Worm (Caenorhabditis elegans): ENCODE data around the gene sup-9.
A peak's percentile ranks its signal among the peaks of the same experiment; 100 is the strongest.

Gene sup-9

ce11 chrII:2736156-2736728 is 49.4 kb upstream of the sup-9 start, which contains the start of gene T05A8.8 (continued):
- TF ChIP-seq pha-4 (GFP tag; IDR thresholded peaks at IDR 0.05) (no peak), pha-4 (tag; optimal IDR thresholded peaks at IDR 0.05) (no peak), dmd-9 (GFP tag; IDR thresholded peaks at IDR 0.05) (no peak), ces-1 (GFP tag; optimal IDR thresholded peaks at IDR 0.05) (no peak), F44E2.7 (GFP tag; IDR thresholded peaks at IDR 0.05) (no peak), mdt-29 (GFP tag; IDR thresholded peaks at IDR 0.05) (no peak), jun-1 (tag; optimal IDR thresholded peaks at IDR 0.05) (no peak), ztf-7 (tag; optimal IDR thresholded peaks at IDR 0.05) (no peak), mes-2 (tag; optimal IDR thresholded peaks at IDR 0.05; ENCODE audit: poor library complexity, severe bottlenecking) (no peak), hlh-11 (tag; optimal IDR thresholded peaks at IDR 0.05) (no peak), T20F7.1 (GFP tag; optimal IDR thresholded peaks at IDR 0.05) (no peak), egl-27 (tag; optimal IDR thresholded peaks at IDR 0.05) (no peak), ZK546.5 (tag; optimal IDR thresholded peaks at IDR 0.05) (no peak), lim-7 (GFP tag; IDR thresholded peaks at IDR 0.05) (0 out of 2 replicates have a peak, but pooled peaks have one; percentile 48), dmd-8 (GFP tag; IDR thresholded peaks at IDR 0.05) (0 out of 2 replicates have a peak, but pooled peaks have one; percentile 5), R02D3.7 (tag; optimal IDR thresholded peaks at IDR 0.05) (no peak), saeg-2 (GFP tag; IDR thresholded peaks at IDR 0.05) (no peak)

- TF ChIP-seq gei-8 (GFP tag; optimal IDR thresholded peaks at IDR 0.05) (no peak), nhr-28 (tag; optimal IDR thresholded peaks at IDR 0.05) (no peak), daf-8 (GFP tag; IDR thresholded peaks at IDR 0.05) (no peak), D1046.2 (GFP tag; IDR thresholded peaks at IDR 0.05) (0 out of 2 replicates have a peak, but pooled peaks have one; percentile 19), Y48G9A.11 (GFP tag; IDR thresholded peaks at IDR 0.05) (peak; percentile 66), lim-7 (GFP tag; IDR thresholded peaks at IDR 0.05) (peak; percentile 67; the same call in 1 of the 2 replicates), nhr-48 (tag; optimal IDR thresholded peaks at IDR 0.05) (no peak), unc-39 (tag; optimal IDR thresholded peaks at IDR 0.05) (no peak), nhr-237 (tag; optimal IDR thresholded peaks at IDR 0.05) (no peak), dmd-8 (GFP tag; IDR thresholded peaks at IDR 0.05) (0 out of 2 replicates have a peak, but pooled peaks have one; percentile 42), nhr-41 (GFP tag; IDR thresholded peaks at IDR 0.05) (0 out of 2 replicates have a peak, but pooled peaks have one; percentile 31), F26F4.8 (GFP tag; conservative IDR thresholded peaks at IDR 0.05) (peak; percentile 64; the same call in 1 of the 2 replicates), Y105C5A.15 (GFP tag; IDR thresholded peaks at IDR 0.05) (0 out of 2 replicates have a peak, but pooled peaks have one; percentile 61), skn-1 (tag; optimal IDR thresholded peaks at IDR 0.05) (no peak), duxl-1 (tag; optimal IDR thresholded peaks at IDR 0.05; ENCODE audit: poor library complexity) (no peak), nhr-10 (tag; optimal IDR thresholded peaks at IDR 0.05) (no peak), pha-4 (GFP tag; IDR thresholded peaks at IDR 0.05) (no peak), pha-4 (tag; optimal IDR thresholded peaks at IDR 0.05) (no peak), zfp-2 (tag; optimal IDR thresholded peaks at IDR 0.05) (no peak), set-16 (GFP tag; IDR thresholded peaks at IDR 0.05) (peak; percentile 79), mxl-3 (GFP tag; optimal IDR thresholded peaks at IDR 0.05) (no peak), R02D3.7 (tag; optimal IDR thresholded peaks at IDR 0.05) (no peak), F44E2.7 (GFP tag; IDR thresholded peaks at IDR 0.05) (0 out of 2 replicates have a peak, but pooled peaks have one; percentile 71), mdl-1 (tag; optimal IDR thresholded peaks at IDR 0.05) (no peak), ceh-82 (tag; optimal IDR thresholded peaks at IDR 0.05) (no peak), aha-1 (tag) (peak; percentile 80), spr-1 (tag; optimal IDR thresholded peaks at IDR 0.05) (peak; percentile 6), dmd-6 (GFP tag; IDR thresholded peaks at IDR 0.05) (peak; percentile 29; the same call in 1 of the 2 replicates), lin-1 (GFP tag; IDR thresholded peaks at IDR 0.05) (no peak), dmd-9 (GFP tag; IDR thresholded peaks at IDR 0.05) (peak; percentile 44; the same call in 1 of the 2 replicates), mdt-29 (GFP tag; IDR thresholded peaks at IDR 0.05) (peak; percentile 52; the same call in 1 of the 2 replicates), madf-9 (GFP tag; conservative IDR thresholded peaks at IDR 0.05) (no peak), hif-1 (tag; optimal IDR thresholded peaks at IDR 0.05) (no peak), lsy-2 (tag; optimal IDR thresholded peaks at IDR 0.05) (no peak), snpc-1.2 (GFP tag; IDR thresholded peaks at IDR 0.05) (peak; percentile 65), F37D6.2 (tag; optimal IDR thresholded peaks at IDR 0.05) (no peak), aly-2 (tag; optimal IDR thresholded peaks at IDR 0.05) (no peak), nhr-25 (tag; optimal IDR thresholded peaks at IDR 0.05; ENCODE audit: borderline replicate concordance, insufficient read depth) (no peak), zag-1 (tag; optimal IDR thresholded peaks at IDR 0.05) (no peak)
These were observed 48.8 kb upstream of the sup-9 start for ce11 chrII:2735644-2736043.

Data from whole organism, L4 larva.